Fruit fly (Drosophila melanogaster) whole organism, wandering third instar larva: Measurements from ENCODE around the gene MtnE.

Experiments
- Abd-B ChIP-seq: fragments of >200 bp; optimal IDR thresholded peaks from 2 replicates; lab custom pipeline; 2017; ENCODE audit warnings: missing biosample characterization, missing genetic modification characterization
- CG32264 ChIP-seq: fragments of 200-800 bp; sonication (Bioruptor generic); optimal IDR thresholded peaks from 2 replicates; lab custom pipeline; 2016; ENCODE audit warnings: missing biosample characterization, missing genetic modification characterization
- Hnf4 ChIP-seq: fragments of 200-800 bp; sonication (Bioruptor generic); optimal IDR thresholded peaks from 2 replicates; lab custom pipeline; 2016; ENCODE audit warnings: missing biosample characterization, mild to moderate bottlenecking, missing genetic modification characterization
- Jra ChIP-seq: sonication (Bioruptor generic); optimal IDR thresholded peaks from 2 replicates; lab custom pipeline; 2016; ENCODE audit warnings: missing biosample characterization, missing genetic modification characterization
- Mio ChIP-seq: sonication (Bioruptor generic); optimal IDR thresholded peaks from 2 replicates; lab custom pipeline; 2016; ENCODE audit warnings: missing biosample characterization, missing genetic modification characterization
- OdsH ChIP-seq: fragments of 200-800 bp; sonication (Bioruptor generic); optimal IDR thresholded peaks from 2 replicates; lab custom pipeline; 2016; ENCODE audit warnings: missing biosample characterization, mild to moderate bottlenecking, missing genetic modification characterization
- Vsx2 ChIP-seq: fragments of 200-300, 225-300 bp; sonication (Bioruptor generic); optimal IDR thresholded peaks from 2 replicates; lab custom pipeline; 2018; ENCODE audit warnings: missing biosample characterization, missing genetic modification characterization; ENCODE audit not compliant: partially characterized antibody
- dmrt93B ChIP-seq: fragments of 200-800 bp; sonication (Bioruptor generic); optimal IDR thresholded peaks from 2 replicates; lab custom pipeline; 2018; ENCODE audit warnings: missing biosample characterization, mild to moderate bottlenecking, missing genetic modification characterization
- sage ChIP-seq: fragments of 200-800 bp; sonication (Bioruptor generic); optimal IDR thresholded peaks from 2 replicates; lab custom pipeline; 2016; ENCODE audit warnings: missing biosample characterization, mild to moderate bottlenecking, missing genetic modification characterization

- TF ChIP-seq dmrt93B (GFP tag; lab: Kevin White, UChicago): no peak
- TF ChIP-seq Abd-B (GFP tag; lab: Kevin White, UChicago): no peak
- TF ChIP-seq Jra (GFP tag; lab: Kevin White, UChicago): no peak
- no peak for TF ChIP-seq Hnf4 (GFP tag; lab: Kevin White, UChicago)
- no peak for TF ChIP-seq sage
- no peak for TF ChIP-seq CG32264
- TF ChIP-seq Mio (GFP tag; lab: Kevin White, UChicago): no peak
- TF ChIP-seq OdsH (GFP tag; lab: Kevin White, UChicago): no peak
- no peak for TF ChIP-seq Vsx2 (GFP tag; lab: Kevin White, UChicago)
Observed at dm6 chr3R:20504488-20504887, 30.0 kb downstream of the MtnE start, which contains the start of gene Or92a.
